Worm (Caenorhabditis elegans) whole organism, mixed stage, embryonic: Measurements from ENCODE around the gene E02C12.19.

Experiments used
- blmp-1 ChIP-seq: fragments of 150-350 bp; optimal IDR thresholded peaks from 2 replicates; lab custom pipeline; 2014; ENCODE audit warnings: missing biosample characterization, missing genetic modification characterization
- ceh-43 ChIP-seq: fragments of 200-800 bp; sonication (Bioruptor generic); optimal IDR thresholded peaks from 2 replicates; lab custom pipeline; 2018; ENCODE audit warnings: mild to moderate bottlenecking, missing genetic modification characterization, moderate library complexity, missing compliant biosample characterization
- elt-3 ChIP-seq: fragments of 150-350 bp; optimal IDR thresholded peaks from 2 replicates; lab custom pipeline; 2014; ENCODE audit warnings: missing biosample characterization, missing genetic modification characterization
- hlh-1 ChIP-seq: fragments of 150-350 bp; optimal IDR thresholded peaks from 2 replicates; lab custom pipeline; 2014; ENCODE audit warnings: missing biosample characterization, missing genetic modification reagents, missing genetic modification characterization
- lsy-2 ChIP-seq: fragments of 150-350 bp; optimal IDR thresholded peaks from 2 replicates; lab custom pipeline; 2014; ENCODE audit warnings: missing biosample characterization, missing genetic modification characterization
- nhr-237 ChIP-seq: fragments of 150-350 bp; optimal IDR thresholded peaks from 2 replicates; lab custom pipeline; 2014; ENCODE audit warnings: missing biosample characterization, missing genetic modification characterization
- nhr-76 ChIP-seq: sonication (generic microtip); optimal IDR thresholded peaks from 2 replicates; lab custom pipeline; 2017; ENCODE audit warnings: missing biosample characterization, missing genetic modification characterization
- pha-4 ChIP-seq: fragments of 150-350 bp; optimal IDR thresholded peaks from 2 replicates; lab custom pipeline; 2018; ENCODE audit warnings: missing biosample characterization, missing genetic modification reagents, missing genetic modification characterization
- unc-39 ChIP-seq: fragments of 150-350 bp; optimal IDR thresholded peaks from 2 replicates; lab custom pipeline; 2014; ENCODE audit warnings: missing biosample characterization, missing genetic modification characterization
- unc-62 ChIP-seq: fragments of 150-350 bp; optimal IDR thresholded peaks from 2 replicates; lab custom pipeline; 2014; ENCODE audit warnings: missing biosample characterization, missing genetic modification reagents, missing genetic modification characterization
- zip-8 ChIP-seq: fragments of 150-350 bp; optimal IDR thresholded peaks from 2 replicates; lab custom pipeline; 2014; ENCODE audit warnings: missing biosample characterization, missing genetic modification characterization
- ztf-11 ChIP-seq: fragments of 150-350 bp; optimal IDR thresholded peaks from 2 replicates; lab custom pipeline; 2014; ENCODE audit warnings: missing biosample characterization, missing genetic modification characterization

DNA sequence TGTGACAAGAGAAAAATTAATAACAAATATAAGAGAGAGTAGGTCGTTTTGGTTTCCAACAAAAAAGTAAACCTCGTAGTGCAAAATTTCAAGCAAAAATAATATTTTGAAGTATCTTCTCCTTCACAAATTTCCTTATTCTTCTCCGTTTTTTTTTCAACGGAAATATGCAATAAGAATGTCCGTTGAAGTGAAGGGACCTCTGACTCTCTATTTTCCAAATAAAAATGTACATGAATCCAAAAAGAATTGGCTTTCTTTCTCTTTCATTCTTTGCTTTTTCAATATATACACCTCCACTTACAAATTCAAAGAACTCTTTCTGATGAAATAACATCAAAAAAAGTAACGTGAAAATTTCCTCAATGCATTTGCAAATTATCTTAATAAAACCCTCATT is 40.3 kb upstream of the E02C12.19 start, which contains the start of gene F36D4.1:
- TF ChIP-seq unc-62 (GFP tag; lab: Kevin White, UChicago) (no peak), ztf-11 (tag; lab: Kevin White, UChicago) (no peak), zip-8 (tag; lab: Kevin White, UChicago) (no peak), unc-39 (tag; lab: Kevin White, UChicago) (no peak), elt-3 (no peak), lsy-2 (tag; lab: Kevin White, UChicago) (no peak), nhr-76 (no peak), nhr-237 (no peak), hlh-1 (tag; lab: Kevin White, UChicago) (no peak), blmp-1 (no peak), pha-4 (tag; lab: Kevin White, UChicago) (no peak), ceh-43 (GFP tag; lab: Kevin White, UChicago) (no peak)
